Fruit fly (Drosophila melanogaster): ENCODE data around the gene CG10026.

DNA sequence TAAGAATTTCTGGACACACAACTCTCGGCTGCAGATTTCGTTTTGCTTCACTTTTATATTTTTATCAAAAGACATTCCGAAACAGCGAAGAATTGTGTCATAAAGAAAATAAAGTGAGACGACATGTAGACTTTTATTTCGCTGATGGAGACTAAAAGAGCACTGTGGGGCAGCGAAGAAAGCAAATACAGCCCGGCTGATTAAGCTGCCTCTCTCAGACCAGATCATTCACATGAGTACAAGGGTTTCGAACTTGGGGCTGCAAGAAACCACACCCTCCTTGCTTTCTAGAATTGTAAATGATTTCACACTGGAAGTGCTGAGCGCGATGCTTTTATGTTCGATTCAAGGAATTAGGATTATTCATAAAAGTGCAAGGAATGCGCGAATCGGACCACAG is 29.0 kb upstream of the CG10026 start:
- TF ChIP-seq Six4 (GFP tag; optimal IDR thresholded peaks at IDR 0.05): no peak
- no peak for TF ChIP-seq Ssrp (tag; optimal IDR thresholded peaks at IDR 0.05)
- TF ChIP-seq Asciz (GFP tag; optimal IDR thresholded peaks at IDR 0.05): no peak
- no peak for TF ChIP-seq Dref (GFP tag; IDR thresholded peaks at IDR 0.05)
- TF ChIP-seq CG7839 (tag; optimal IDR thresholded peaks at IDR 0.05): no peak
- TF ChIP-seq CG10431 (GFP tag; optimal IDR thresholded peaks at IDR 0.05): no peak
- no peak for TF ChIP-seq unpg (GFP tag; optimal IDR thresholded peaks at IDR 0.05)
- no peak for TF ChIP-seq Sry-β (GFP tag; optimal IDR thresholded peaks at IDR 0.05)
- no peak for TF ChIP-seq CG3726 (GFP tag; IDR thresholded peaks at IDR 0.05)
- TF ChIP-seq oc (tag; optimal IDR thresholded peaks at IDR 0.05): no peak
- no peak for TF ChIP-seq Neu2 (GFP tag; optimal IDR thresholded peaks at IDR 0.05; ENCODE audit: borderline replicate concordance)
- no peak for TF ChIP-seq Hmr (GFP tag; optimal IDR thresholded peaks at IDR 0.05)
